Worm (Caenorhabditis elegans) whole organism, early embryonic: Measurements from ENCODE around the gene Y82E9BR.22.

ENCODE experiments used
- B0310.2 ChIP-seq: sonication (generic microtip); optimal IDR thresholded peaks from 2 replicates; lab custom pipeline; 2016; ENCODE audit warnings: mild to moderate bottlenecking, missing genetic modification characterization, missing compliant biosample characterization
- aly-1 ChIP-seq: sonication (generic microtip); optimal IDR thresholded peaks from 2 replicates; lab custom pipeline; 2016; ENCODE audit warnings: missing genetic modification characterization, missing compliant biosample characterization
- ama-1 ChIP-seq: fragments of 150-350 bp; optimal IDR thresholded peaks from 2 replicates; lab custom pipeline; 2014
- ceh-13 ChIP-seq: fragments of 200-800 bp; sonication (Bioruptor generic); optimal IDR thresholded peaks from 2 replicates; lab custom pipeline; 2018; ENCODE audit warnings: mild to moderate bottlenecking, missing genetic modification characterization, missing compliant biosample characterization
- ceh-36 ChIP-seq: sonication (generic microtip); optimal IDR thresholded peaks from 2 replicates; lab custom pipeline; 2016; ENCODE audit warnings: missing genetic modification characterization, inconsistent platforms, missing compliant biosample characterization
- flt-1 ChIP-seq: fragments of 200-800 bp; sonication (Bioruptor generic); IDR thresholded peaks from 2 replicates; pipeline ENCODE4 v1.3.6; 2022; ENCODE audit warnings: missing genetic modification characterization, missing compliant biosample characterization
- hmbx-1 ChIP-seq: sonication (generic microtip); optimal IDR thresholded peaks from 2 replicates; lab custom pipeline; 2016; ENCODE audit warnings: mild to moderate bottlenecking, missing genetic modification characterization, missing compliant biosample characterization
- hmg-4 ChIP-seq: fragments of 200-800 bp; sonication (Bioruptor generic); optimal IDR thresholded peaks from 2 replicates; lab custom pipeline; 2018; ENCODE audit warnings: mild to moderate bottlenecking, missing genetic modification characterization, missing compliant biosample characterization
- scrt-1 ChIP-seq: fragments of 200-800 bp; sonication (Bioruptor generic); IDR thresholded peaks from 2 replicates; pipeline ENCODE4 v1.3.6; 2022; ENCODE audit warnings: missing genetic modification characterization, missing compliant biosample characterization
- sea-1 ChIP-seq: fragments of 200-800 bp; sonication (Bioruptor generic); conservative IDR thresholded peaks from 2 replicates; pipeline ENCODE4 v1.3.6; 2022; ENCODE audit warnings: missing genetic modification characterization, missing compliant biosample characterization
- tbx-11 ChIP-seq: fragments of 200-800 bp; sonication (Bioruptor generic); IDR thresholded peaks from 2 replicates; pipeline ENCODE4 v1.3.6; 2022; ENCODE audit warnings: missing genetic modification characterization, missing compliant biosample characterization
- tbx-37 ChIP-seq: fragments of 200-800 bp; sonication (Bioruptor generic); conservative IDR thresholded peaks from 2 replicates; pipeline ENCODE4 v1.3.6; 2022; ENCODE audit warnings: missing genetic modification reagents, missing genetic modification characterization, missing compliant biosample characterization
- tra-4 ChIP-seq: sonication (generic microtip); optimal IDR thresholded peaks from 2 replicates; lab custom pipeline; 2017; ENCODE audit warnings: missing genetic modification characterization, missing compliant biosample characterization

DNA sequence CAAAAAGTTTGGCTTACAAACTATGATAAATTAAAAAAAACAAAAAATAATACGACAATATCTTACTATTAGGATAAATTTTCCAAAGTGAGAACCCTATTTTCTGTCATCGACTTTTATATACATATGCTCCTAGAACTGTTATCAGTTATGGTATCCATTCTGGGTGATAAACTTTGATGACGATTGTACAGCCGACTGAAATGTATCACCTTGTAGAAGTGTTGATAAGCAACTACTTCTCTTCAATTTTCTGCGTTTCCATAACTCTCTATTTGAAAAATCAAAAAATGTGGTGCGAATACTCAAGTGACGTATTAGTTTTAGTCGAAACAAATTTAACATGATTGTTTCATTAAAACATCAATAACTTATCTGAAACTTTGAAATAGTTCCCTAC is 19.1 kb downstream of the Y82E9BR.22 start:
- TF ChIP-seq hmbx-1 (tag; lab: Kevin White, UChicago) (no peak), ama-1 (lab: Kevin White, UChicago) (no peak), tbx-37 (GFP tag; lab: Robert Waterston, UW) (no peak), ceh-36 (tag; lab: Kevin White, UChicago) (no peak), sea-1 (GFP tag; lab: Robert Waterston, UW) (no peak), scrt-1 (GFP tag; lab: Robert Waterston, UW) (no peak), ceh-13 (GFP tag; lab: Kevin White, UChicago) (no peak), hmg-4 (GFP tag; lab: Kevin White, UChicago) (no peak), tra-4 (tag; lab: Kevin White, UChicago) (no peak), tbx-11 (GFP tag; lab: Robert Waterston, UW) (no peak), aly-1 (tag; lab: Kevin White, UChicago) (no peak), flt-1 (GFP tag; lab: Robert Waterston, UW) (no peak), B0310.2 (tag; lab: Kevin White, UChicago) (no peak)
